Fruit fly (Drosophila melanogaster) whole organism, wandering third instar larva: ENCODE results near the gene CG12016.

Experiments used
- CG9705 ChIP-seq: fragments of 200-800 bp; sonication (Bioruptor generic); optimal IDR thresholded peaks from 2 replicates; lab custom pipeline; 2018; ENCODE audit warnings: missing biosample characterization, mild to moderate bottlenecking, missing genetic modification characterization
- Hnf4 ChIP-seq: fragments of 200-800 bp; sonication (Bioruptor generic); optimal IDR thresholded peaks from 2 replicates; lab custom pipeline; 2016; ENCODE audit warnings: missing biosample characterization, mild to moderate bottlenecking, missing genetic modification characterization
- Hr78 ChIP-seq: fragments of >200 bp; optimal IDR thresholded peaks from 2 replicates; lab custom pipeline; 2017; ENCODE audit warnings: missing biosample characterization, missing genetic modification characterization
- Hr83 ChIP-seq: fragments of 200-300 bp; sonication (Bioruptor generic); optimal IDR thresholded peaks from 2 replicates; lab custom pipeline; 2016; ENCODE audit warnings: missing biosample characterization, mild to moderate bottlenecking, missing genetic modification characterization, moderate library complexity; ENCODE audit not compliant: poor library complexity, severe bottlenecking
- Mio ChIP-seq: sonication (Bioruptor generic); optimal IDR thresholded peaks from 2 replicates; lab custom pipeline; 2016; ENCODE audit warnings: missing biosample characterization, missing genetic modification characterization
- Myc ChIP-seq: fragments of >200 bp; optimal IDR thresholded peaks from 2 replicates; lab custom pipeline; 2017
- OdsH ChIP-seq: fragments of 200-800 bp; sonication (Bioruptor generic); optimal IDR thresholded peaks from 2 replicates; lab custom pipeline; 2016; ENCODE audit warnings: missing biosample characterization, mild to moderate bottlenecking, missing genetic modification characterization
- h ChIP-seq: fragments of 200-800 bp; sonication (Bioruptor generic); optimal IDR thresholded peaks from 3 replicates; lab custom pipeline; 2016; ENCODE audit warnings: missing biosample characterization, mild to moderate bottlenecking, missing genetic modification characterization
- pan ChIP-seq: fragments of >200 bp; optimal IDR thresholded peaks from 2 replicates; lab custom pipeline; 2017
- psq ChIP-seq: fragments of 200-800 bp; sonication (Bioruptor generic); optimal IDR thresholded peaks from 3 replicates; lab custom pipeline; 2017; ENCODE audit warnings: missing biosample characterization, mild to moderate bottlenecking, missing genetic modification characterization, moderate library complexity
- sv ChIP-seq: fragments of 200-800 bp; sonication (Bioruptor generic); optimal IDR thresholded peaks from 3 replicates; lab custom pipeline; 2016; ENCODE audit warnings: missing biosample characterization, missing genetic modification characterization
- usp ChIP-seq: fragments of >200 bp; optimal IDR thresholded peaks from 2 replicates; lab custom pipeline; 2017; ENCODE audit warnings: missing biosample characterization, missing genetic modification characterization

DNA sequence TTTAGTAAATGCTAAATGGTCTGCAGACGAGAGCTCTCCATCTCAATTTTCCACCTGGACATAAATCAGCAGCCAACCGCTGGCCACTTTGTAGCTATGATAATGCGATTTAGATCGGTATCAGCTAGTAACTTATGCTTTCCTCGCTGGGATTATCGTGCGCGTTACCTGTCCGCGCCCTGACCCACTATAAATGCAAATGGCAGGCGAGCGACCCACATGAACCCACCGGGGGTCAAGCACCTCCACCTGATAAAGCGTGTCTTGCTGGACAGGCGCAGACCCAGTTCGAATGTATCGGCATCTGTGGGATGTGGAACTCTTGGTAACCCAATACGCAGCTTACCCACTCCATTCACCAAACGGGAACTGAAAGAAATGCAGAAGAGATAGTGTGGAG is 33.9 kb downstream of the CG12016 start:
- TF ChIP-seq Hr78 (GFP tag; lab: Kevin White, UChicago) (no peak), psq (no peak), CG9705 (GFP tag; lab: Kevin White, UChicago) (no peak), usp (GFP tag; lab: Kevin White, UChicago) (no peak), Hr83 (GFP tag; lab: Kevin White, UChicago) (no peak), Myc (lab: Kevin White, UChicago) (no peak), Mio (GFP tag; lab: Kevin White, UChicago) (no peak), h (GFP tag; lab: Kevin White, UChicago) (no peak), pan (lab: Kevin White, UChicago) (no peak), Hnf4 (GFP tag; lab: Kevin White, UChicago) (no peak), OdsH (no peak), sv (GFP tag; lab: Kevin White, UChicago) (no peak)
